Worm (Caenorhabditis elegans) whole organism, mixed stage, embryonic: ENCODE measurements around the gene Y57G11C.3.

Source experiments
- bed-3 ChIP-seq: fragments of 200-800 bp; sonication (Bioruptor generic); optimal IDR thresholded peaks from 3 replicates; lab custom pipeline; 2018; ENCODE audit warnings: mild to moderate bottlenecking, missing genetic modification characterization, moderate library complexity, missing compliant biosample characterization
- blmp-1 ChIP-seq: fragments of 150-350 bp; optimal IDR thresholded peaks from 2 replicates; lab custom pipeline; 2014; ENCODE audit warnings: missing biosample characterization, missing genetic modification characterization
- elt-1 ChIP-seq: sonication (generic microtip); optimal IDR thresholded peaks from 2 replicates; lab custom pipeline; 2017; ENCODE audit warnings: missing genetic modification characterization, mild to moderate bottlenecking, missing compliant biosample characterization, antibody characterized with exemption, moderate library complexity, borderline replicate concordance; ENCODE audit not compliant: insufficient read depth
- elt-3 ChIP-seq: fragments of 150-350 bp; optimal IDR thresholded peaks from 2 replicates; lab custom pipeline; 2014; ENCODE audit warnings: missing biosample characterization, missing genetic modification characterization
- lin-13 ChIP-seq: fragments of 150-350 bp; optimal IDR thresholded peaks from 2 replicates; lab custom pipeline; 2014; ENCODE audit warnings: missing biosample characterization, missing genetic modification characterization
- mab-5 ChIP-seq: fragments of 150-350 bp; optimal IDR thresholded peaks from 2 replicates; lab custom pipeline; 2014; ENCODE audit warnings: missing biosample characterization, missing genetic modification characterization
- mep-1 ChIP-seq: fragments of 150-350 bp; optimal IDR thresholded peaks from 2 replicates; lab custom pipeline; 2017; ENCODE audit warnings: missing biosample characterization, missing genetic modification reagents, missing genetic modification characterization, inconsistent platforms
- nhr-12 ChIP-seq: fragments of 150-350 bp; optimal IDR thresholded peaks from 2 replicates; lab custom pipeline; 2014; ENCODE audit warnings: missing biosample characterization, missing genetic modification characterization
- nhr-2 ChIP-seq: fragments of 150-350 bp; optimal IDR thresholded peaks from 2 replicates; lab custom pipeline; 2014; ENCODE audit warnings: missing biosample characterization, missing genetic modification characterization
- nhr-28 ChIP-seq: fragments of 150-350 bp; optimal IDR thresholded peaks from 2 replicates; lab custom pipeline; 2014; ENCODE audit warnings: missing biosample characterization, missing genetic modification characterization
- nhr-76 ChIP-seq: sonication (generic microtip); optimal IDR thresholded peaks from 2 replicates; lab custom pipeline; 2017; ENCODE audit warnings: missing biosample characterization, missing genetic modification characterization
- snpc-4 ChIP-seq: fragments of 150-350 bp; optimal IDR thresholded peaks from 2 replicates; lab custom pipeline; 2014; ENCODE audit warnings: missing biosample characterization, missing genetic modification characterization
- unc-62 ChIP-seq: fragments of 150-350 bp; optimal IDR thresholded peaks from 2 replicates; lab custom pipeline; 2014; ENCODE audit warnings: missing biosample characterization, missing genetic modification reagents, missing genetic modification characterization

- TF ChIP-seq nhr-2 (no peak), nhr-76 (tag; lab: Kevin White, UChicago) (no peak), lin-13 (tag; lab: Kevin White, UChicago) (no peak), nhr-12 (tag; lab: Kevin White, UChicago) (no peak), blmp-1 (tag; lab: Kevin White, UChicago) (no peak), nhr-28 (tag; lab: Kevin White, UChicago) (no peak), elt-3 (no peak), bed-3 (no peak), mep-1 (no peak), elt-1 (tag; lab: Kevin White, UChicago) (no peak), mab-5 (tag; lab: Kevin White, UChicago) (no peak), unc-62 (no peak), snpc-4 (tag; lab: Kevin White, UChicago) (no peak)
Observed at ce11 chrIV:14800931-14801330, 32.9 kb downstream of the Y57G11C.3 start.
